Worm (Caenorhabditis elegans): ENCODE data around the gene kcmf-1.

Gene kcmf-1

DNA sequence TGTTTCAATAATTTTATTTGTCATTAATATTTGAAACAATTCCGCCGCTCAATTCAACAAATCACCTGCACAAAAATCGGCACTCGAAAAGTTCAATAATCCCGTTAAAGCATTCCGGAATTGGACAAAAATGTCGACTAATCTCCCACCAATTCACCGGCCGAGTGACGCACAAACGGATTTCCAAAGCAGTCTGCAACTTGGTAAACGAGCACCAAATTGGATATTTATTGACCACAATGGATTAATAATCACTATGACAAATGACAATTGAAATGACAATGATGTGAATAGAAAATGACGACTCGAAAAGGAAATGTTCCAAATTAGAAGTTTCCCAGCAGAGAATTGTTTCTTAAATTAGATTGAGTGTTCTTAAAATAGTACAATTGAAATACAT, 6.5 kb downstream of the kcmf-1 start:
- TF ChIP-seq pax-3 (tag; optimal IDR thresholded peaks at IDR 0.05) (peak; percentile 49), dsc-1 (tag; optimal IDR thresholded peaks at IDR 0.05) (peak; percentile 93), lin-35 (GFP tag; optimal IDR thresholded peaks at IDR 0.05) (no peak), fkh-8 (tag; optimal IDR thresholded peaks at IDR 0.05) (peak; percentile 23)

DNA sequence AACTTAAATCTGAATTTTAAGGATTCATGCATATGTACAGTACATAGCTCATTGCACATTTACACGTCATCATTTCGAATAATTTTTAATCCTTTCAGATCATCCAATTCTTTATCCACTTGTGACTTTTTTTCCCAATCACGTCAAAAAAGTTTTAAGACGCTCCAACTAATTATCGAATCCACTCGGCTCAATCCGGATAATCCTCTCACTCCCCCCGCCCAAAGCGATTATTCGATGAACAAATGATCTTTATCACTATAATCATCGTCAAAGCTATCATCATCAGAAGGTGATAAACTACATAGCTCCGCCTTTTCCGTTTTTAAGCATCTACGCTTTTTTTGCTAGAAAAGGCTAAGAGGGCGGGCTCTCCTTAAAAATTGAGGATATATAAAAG, 8.4 kb downstream of the kcmf-1 start:
- TF ChIP-seq nhr-71 (tag; optimal IDR thresholded peaks at IDR 0.05) (peak; percentile 5), nhr-28 (tag; optimal IDR thresholded peaks at IDR 0.05) (no peak), nhr-19 (GFP tag; conservative IDR thresholded peaks at IDR 0.05) (no peak), fkh-4 (tag; optimal IDR thresholded peaks at IDR 0.05; ENCODE audit: borderline replicate concordance) (peak; percentile 2), dsc-1 (tag; optimal IDR thresholded peaks at IDR 0.05) (peak; percentile 97), sox-4 (tag; optimal IDR thresholded peaks at IDR 0.05) (peak; percentile 51), nhr-47 (tag; optimal IDR thresholded peaks at IDR 0.05) (peak; percentile 32), egl-13 (tag; optimal IDR thresholded peaks at IDR 0.05) (peak; percentile 31), alr-1 (tag; optimal IDR thresholded peaks at IDR 0.05; ENCODE audit: borderline replicate concordance) (no peak), fkh-8 (tag; optimal IDR thresholded peaks at IDR 0.05) (peak; percentile 20), pax-3 (tag; optimal IDR thresholded peaks at IDR 0.05) (peak; percentile 77)

DNA sequence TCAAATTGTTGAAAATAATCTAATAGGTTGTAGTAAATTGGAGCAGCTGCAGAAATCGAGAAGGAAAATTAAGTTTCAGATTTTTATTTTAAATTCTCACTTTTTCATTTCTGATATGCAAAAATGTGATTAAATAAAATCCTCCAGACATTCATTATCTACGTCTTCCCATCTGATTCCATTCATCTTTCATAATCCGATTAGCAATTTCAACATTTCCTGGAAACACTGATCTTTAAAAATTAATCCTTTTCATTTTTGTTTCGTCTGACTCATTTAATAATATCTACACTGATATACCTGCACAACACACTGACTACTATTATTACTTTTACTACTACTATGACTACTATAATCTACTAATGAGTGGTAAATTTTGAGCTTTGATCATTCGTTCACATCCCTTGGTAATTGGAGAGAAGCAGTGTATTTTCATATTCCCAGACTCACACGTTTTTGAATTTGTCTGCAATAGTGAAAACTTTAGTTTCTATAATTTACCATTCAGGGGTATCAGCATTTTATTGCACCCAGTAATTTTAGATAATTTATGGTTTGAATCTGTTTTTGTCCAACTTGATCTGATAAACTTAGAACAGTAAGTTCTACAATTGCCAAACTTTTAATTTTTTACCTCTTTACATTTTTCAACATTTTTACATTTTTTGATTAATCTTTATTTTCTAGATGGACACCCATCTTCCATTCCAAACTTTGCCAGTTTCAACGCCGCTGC, 9.9 kb downstream of the kcmf-1 start, which contains the start of gene ceh-23:
TSS of gene ceh-23 (plus strand) at position 686 of the 736 bp plus-strand sequence.
- no peak for TF ChIP-seq nhr-85 (tag)
- TF ChIP-seq fkh-8 (tag; optimal IDR thresholded peaks at IDR 0.05): peak; percentile 61
- TF ChIP-seq efl-3 (GFP tag; optimal IDR thresholded peaks at IDR 0.05): no peak
- TF ChIP-seq dsc-1 (tag; optimal IDR thresholded peaks at IDR 0.05): peak; percentile 96
- no peak for TF ChIP-seq pqm-1 (tag; optimal IDR thresholded peaks at IDR 0.05)
- TF ChIP-seq lsy-2 (tag; optimal IDR thresholded peaks at IDR 0.05): peak in 1 of 2 experiments; percentile 2
- TF ChIP-seq egl-13 (tag; optimal IDR thresholded peaks at IDR 0.05): peak; percentile 38
- peak; percentile 14 for TF ChIP-seq sox-4 (tag; optimal IDR thresholded peaks at IDR 0.05)
- no peak for TF ChIP-seq zag-1 (tag; optimal IDR thresholded peaks at IDR 0.05)
- peak; percentile 43 for TF ChIP-seq ceh-8 (GFP tag; optimal IDR thresholded peaks at IDR 0.05)
- TF ChIP-seq nhr-20 (tag; optimal IDR thresholded peaks at IDR 0.05): peak; percentile 16
- peak; percentile 57 for TF ChIP-seq nhr-47 (tag; optimal IDR thresholded peaks at IDR 0.05)
- peak; percentile 38 for TF ChIP-seq nhr-71 (tag; optimal IDR thresholded peaks at IDR 0.05)
- TF ChIP-seq lir-3 (tag; optimal IDR thresholded peaks at IDR 0.05; ENCODE audit: poor library complexity): no peak
- no peak for TF ChIP-seq lin-39 (tag; optimal IDR thresholded peaks at IDR 0.05)
- peak; percentile 76 for TF ChIP-seq pax-3 (tag; optimal IDR thresholded peaks at IDR 0.05)
- peak; percentile 29 for TF ChIP-seq nhr-11 (tag; optimal IDR thresholded peaks at IDR 0.05)
- TF ChIP-seq ceh-82 (tag; optimal IDR thresholded peaks at IDR 0.05): no peak

DNA sequence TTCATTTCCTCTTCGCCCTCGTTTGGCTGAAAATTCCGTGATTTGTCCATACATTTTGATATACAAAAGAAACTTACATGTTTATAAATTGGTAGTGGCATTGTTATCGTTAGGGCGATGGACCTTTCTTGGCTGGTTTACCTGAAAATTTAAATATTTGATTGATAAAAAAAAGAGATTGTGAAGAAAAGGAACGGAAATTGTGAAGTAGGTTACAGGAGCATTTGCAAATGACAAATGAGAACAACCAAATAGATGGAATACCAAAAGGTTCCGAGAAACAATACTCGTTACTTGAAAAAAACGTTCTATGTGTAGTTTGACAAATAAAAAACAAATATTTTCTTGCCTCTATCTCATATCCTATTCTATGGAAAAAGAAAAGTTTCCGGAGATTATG, 14.3 kb downstream of the kcmf-1 start, which contains the start of gene ZK652.8:
TSS of gene ZK652.8 (minus strand) at position 101 of the 400 bp plus-strand sequence.
- no peak for TF ChIP-seq irx-1 (tag; optimal IDR thresholded peaks at IDR 0.05)
- TF ChIP-seq lin-13 (GFP tag; optimal IDR thresholded peaks at IDR 0.05): no peak
- no peak for TF ChIP-seq nhr-77 (tag; optimal IDR thresholded peaks at IDR 0.05)
- TF ChIP-seq aly-2 (tag; optimal IDR thresholded peaks at IDR 0.05): no peak
- TF ChIP-seq unc-86 (tag; optimal IDR thresholded peaks at IDR 0.05): no peak
- TF ChIP-seq aha-1 (tag; optimal IDR thresholded peaks at IDR 0.05): no peak
- TF ChIP-seq nhr-11 (tag; optimal IDR thresholded peaks at IDR 0.05): no peak
- no peak for TF ChIP-seq grh-1 (GFP tag; IDR thresholded peaks at IDR 0.05)
- TF ChIP-seq hlh-17 (GFP tag; optimal IDR thresholded peaks at IDR 0.05; ENCODE audit: borderline replicate concordance): no peak
- no peak for TF ChIP-seq mep-1 (tag; optimal IDR thresholded peaks at IDR 0.05)
- no peak for TF ChIP-seq jun-1 (tag; optimal IDR thresholded peaks at IDR 0.05)
- TF ChIP-seq nhr-47 (tag; optimal IDR thresholded peaks at IDR 0.05): no peak
- no peak for TF ChIP-seq lir-3 (tag; optimal IDR thresholded peaks at IDR 0.05; ENCODE audit: poor library complexity)
- no peak for TF ChIP-seq tbx-2 (tag; optimal IDR thresholded peaks at IDR 0.05)
- TF ChIP-seq pax-3 (tag; optimal IDR thresholded peaks at IDR 0.05): no peak
- no peak for TF ChIP-seq dsc-1 (tag; optimal IDR thresholded peaks at IDR 0.05)
- no peak for TF ChIP-seq swsn-7 (tag; optimal IDR thresholded peaks at IDR 0.05)
- no peak for TF ChIP-seq sox-4 (tag; optimal IDR thresholded peaks at IDR 0.05)
- TF ChIP-seq ama-1 (optimal IDR thresholded peaks at IDR 0.05): no peak
- no peak for TF ChIP-seq efl-1 (optimal IDR thresholded peaks at IDR 0.05)
- TF ChIP-seq efl-1 (GFP tag; optimal IDR thresholded peaks at IDR 0.05 in 1 of 2): no peak
